Worm (Caenorhabditis elegans): ENCODE measurements around the gene tub-1.

DNA sequence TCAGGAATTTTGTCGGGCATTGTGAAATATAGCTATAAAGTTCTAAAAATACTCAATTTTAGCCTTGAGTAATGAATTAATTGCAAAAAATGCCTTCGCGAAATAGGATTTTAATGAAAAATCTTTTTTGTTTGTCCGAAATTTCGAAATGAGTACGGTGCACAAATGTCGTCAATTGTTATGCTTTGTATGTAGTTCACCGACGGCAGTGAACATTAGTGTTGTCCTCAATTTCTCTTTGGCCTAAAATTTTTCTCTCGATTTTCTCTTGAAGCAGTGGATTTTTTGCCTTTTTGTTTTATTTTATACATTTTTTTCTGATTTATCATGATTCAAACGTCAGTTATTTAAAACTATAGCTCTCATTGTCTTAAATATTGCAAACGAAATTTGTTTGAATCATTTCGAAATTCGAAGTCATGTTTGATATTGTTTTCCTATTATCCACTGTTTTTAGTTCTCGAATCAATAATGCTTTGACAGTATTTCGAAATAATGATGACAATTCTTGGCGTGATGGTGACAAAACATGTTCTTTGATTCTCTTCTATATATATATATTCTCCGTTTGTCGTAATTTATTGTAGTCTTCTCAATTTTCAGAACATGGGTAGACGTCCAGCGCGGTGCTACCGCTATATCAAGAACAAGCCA lies 13.3 kb downstream of the tub-1 start, which contains the start of the genes ints-11 and rpl-10:
- TF ChIP-seq ama-1 (optimal IDR thresholded peaks at IDR 0.05) (no peak), flt-1 (GFP tag; IDR thresholded peaks at IDR 0.05) (no peak), tbx-37 (GFP tag; conservative IDR thresholded peaks at IDR 0.05) (no peak), hmbx-1 (tag; optimal IDR thresholded peaks at IDR 0.05) (no peak)

Data from whole organism, early embryonic.